Fruit fly (Drosophila melanogaster) whole organism, embryonic: Measurements from ENCODE around the gene CG9775.

ENCODE experiments used
- Ada2b ChIP-seq: fragments of 200-800 bp; sonication (Bioruptor generic); IDR thresholded peaks from 2 replicates; pipeline ENCODE4 v1.3.6; 2022; ENCODE audit warnings: missing biosample characterization, missing genetic modification characterization
- Atf-2 ChIP-seq: fragments of 200-800 bp; sonication (Bioruptor generic); optimal IDR thresholded peaks from 2 replicates; lab custom pipeline; 2016; ENCODE audit warnings: missing biosample characterization, missing genetic modification characterization
- CG10462 ChIP-seq: fragments of 200-800 bp; sonication (Bioruptor generic); optimal IDR thresholded peaks from 2 replicates; lab custom pipeline; 2016; ENCODE audit warnings: missing biosample characterization, missing genetic modification characterization
- CG10959 ChIP-seq: fragments of 200-800 bp; sonication (Bioruptor generic); IDR thresholded peaks from 2 replicates; pipeline ENCODE4 v1.3.6; 2022; ENCODE audit warnings: missing biosample characterization, missing genetic modification characterization
- CG11093 ChIP-seq: fragments of 200-800 bp; sonication (Bioruptor generic); IDR thresholded peaks from 3 replicates; pipeline ENCODE4 v1.3.6; 2022; ENCODE audit warnings: missing biosample characterization, missing genetic modification characterization
- CG11398 ChIP-seq: fragments of 200-800 bp; sonication (Bioruptor generic); optimal IDR thresholded peaks from 2 replicates; lab custom pipeline; 2016; ENCODE audit warnings: missing biosample characterization, missing genetic modification characterization
- CG13123 ChIP-seq: fragments of 200-800 bp; sonication (Bioruptor generic); optimal IDR thresholded peaks from 2 replicates; lab custom pipeline; 2016; ENCODE audit warnings: missing biosample characterization, missing genetic modification characterization
- CG16779 ChIP-seq: fragments of 200-800 bp; sonication (Bioruptor generic); IDR thresholded peaks from 2 replicates; pipeline ENCODE4 v1.3.6; 2022; ENCODE audit warnings: missing biosample characterization, missing genetic modification characterization
- CG17359 ChIP-seq: fragments of 200-800 bp; sonication (Bioruptor generic); optimal IDR thresholded peaks from 3 replicates; lab custom pipeline; 2018; ENCODE audit warnings: missing biosample characterization, mild to moderate bottlenecking, missing genetic modification characterization, moderate library complexity
- CG18262 ChIP-seq: fragments of 200-800 bp; optimal IDR thresholded peaks from 3 replicates; lab custom pipeline; 2019; ENCODE audit warnings: missing biosample characterization, mild to moderate bottlenecking, missing genetic modification characterization, moderate library complexity
- CG30431 ChIP-seq: fragments of 200-800 bp; sonication (Bioruptor generic); optimal IDR thresholded peaks from 2 replicates; lab custom pipeline; 2017; ENCODE audit warnings: missing biosample characterization, missing genetic modification characterization
- CG31441 ChIP-seq: fragments of 200-800 bp; sonication (Bioruptor generic); IDR thresholded peaks from 2 replicates; pipeline ENCODE4 v1.3.6; 2022; ENCODE audit warnings: missing biosample characterization, missing genetic modification characterization
- CG3281 ChIP-seq: fragments of 200-800 bp; sonication (Bioruptor generic); optimal IDR thresholded peaks from 3 replicates; lab custom pipeline; 2017; ENCODE audit warnings: missing biosample characterization, mild to moderate bottlenecking, missing genetic modification characterization
- CG33557 ChIP-seq: fragments of 200-800 bp; sonication (Bioruptor generic); optimal IDR thresholded peaks from 2 replicates; lab custom pipeline; 2019; ENCODE audit warnings: missing biosample characterization, mild to moderate bottlenecking, missing genetic modification characterization, moderate library complexity
- CG3726 ChIP-seq: fragments of 200-800 bp; sonication (Bioruptor generic); IDR thresholded peaks from 3 replicates; pipeline ENCODE4, ENCODE4 v1.3.6; 2022; ENCODE audit warnings: missing biosample characterization, missing genetic modification characterization
- CG4707 ChIP-seq: fragments of 200-800 bp; sonication (Bioruptor generic); optimal IDR thresholded peaks from 2 replicates; lab custom pipeline; 2018; ENCODE audit warnings: missing biosample characterization, mild to moderate bottlenecking, missing genetic modification characterization, moderate library complexity
- CG6272 ChIP-seq: fragments of 200-800 bp; sonication (Bioruptor generic); IDR thresholded peaks from 2 replicates; pipeline ENCODE4 v1.3.6; 2022; ENCODE audit warnings: missing biosample characterization, missing genetic modification characterization
- CG6765 ChIP-seq: fragments of 200-800 bp; sonication (Bioruptor generic); optimal IDR thresholded peaks from 3 replicates; lab custom pipeline; 2017; ENCODE audit warnings: missing biosample characterization, mild to moderate bottlenecking, missing genetic modification characterization
- CG9437 ChIP-seq: fragments of 200-800 bp; sonication (Bioruptor generic); optimal IDR thresholded peaks from 2 replicates; lab custom pipeline; 2018; ENCODE audit warnings: missing biosample characterization, mild to moderate bottlenecking, missing genetic modification characterization
- CG9609 ChIP-seq: fragments of 200-800 bp; sonication (Bioruptor generic); optimal IDR thresholded peaks from 3 replicates; lab custom pipeline; 2016; ENCODE audit warnings: missing biosample characterization, missing genetic modification characterization
- CHES-1-like ChIP-seq: fragments of 200-800 bp; sonication (Bioruptor generic); optimal IDR thresholded peaks from 2 replicates; lab custom pipeline; 2016; ENCODE audit warnings: missing biosample characterization, missing genetic modification characterization
- Camta ChIP-seq: fragments of 200-800 bp; sonication (Bioruptor generic); optimal IDR thresholded peaks from 2 replicates; lab custom pipeline; 2016; ENCODE audit warnings: missing biosample characterization, missing genetic modification characterization
- D19A ChIP-seq: fragments of 200-800 bp; optimal IDR thresholded peaks from 3 replicates; lab custom pipeline; 2019; ENCODE audit warnings: missing biosample characterization, mild to moderate bottlenecking, missing genetic modification characterization, moderate library complexity
- Drgx ChIP-seq: fragments of 200-800 bp; sonication (Bioruptor generic); IDR thresholded peaks from 2 replicates; pipeline ENCODE4 v1.3.6; 2022; ENCODE audit warnings: missing biosample characterization, missing genetic modification characterization
- Eip74EF ChIP-seq, 2 experiments: fragments of 200-800 bp in 1 of 2; fragments of >200 bp in 1 of 2; sonication (Bioruptor generic) in 1 of 2; optimal IDR thresholded peaks; 2 replicates each; lab custom pipeline; 2017 to 2019; ENCODE audit warnings: missing biosample characterization in 2 of 2, missing genetic modification characterization in 2 of 2, mild to moderate bottlenecking in 1 of 2, moderate library complexity in 1 of 2
- Gsc ChIP-seq: fragments of 200-800 bp; sonication (Bioruptor generic); IDR thresholded peaks from 2 replicates; pipeline ENCODE4 v1.3.6; 2022; ENCODE audit warnings: missing biosample characterization, missing genetic modification characterization
- H2.0 ChIP-seq: fragments of 200-800 bp; sonication (Bioruptor generic); IDR thresholded peaks from 2 replicates; pipeline ENCODE4 v1.3.6; 2022; ENCODE audit warnings: missing biosample characterization, missing genetic modification characterization
- HmgZ ChIP-seq: fragments of 200-800 bp; sonication (Bioruptor generic); optimal IDR thresholded peaks from 2 replicates; lab custom pipeline; 2018; ENCODE audit warnings: missing biosample characterization, mild to moderate bottlenecking, missing genetic modification characterization
- Jarid2 ChIP-seq: fragments of 200-800 bp; sonication (Bioruptor generic); optimal IDR thresholded peaks from 3 replicates; lab custom pipeline; 2017; ENCODE audit warnings: mild to moderate bottlenecking, missing biosample characterization, missing genetic modification reagents, missing genetic modification characterization
- Med ChIP-seq: fragments of 200-800 bp; sonication (Bioruptor generic); peaks from one replicate; lab custom pipeline; 2016; ENCODE audit warnings: missing biosample characterization, missing genetic modification characterization, mild to moderate bottlenecking, inconsistent platforms, moderate library complexity
- Mrtf ChIP-seq: fragments of 200-800 bp; sonication (Bioruptor generic); IDR thresholded peaks from 3 replicates; pipeline ENCODE4 v1.3.6; 2022; ENCODE audit warnings: missing biosample characterization, missing genetic modification characterization
- NC2α ChIP-seq: fragments of 200-800 bp; sonication (Bioruptor generic); optimal IDR thresholded peaks from 2 replicates; lab custom pipeline; 2016; ENCODE audit warnings: missing biosample characterization, missing genetic modification characterization
- Taf1 ChIP-seq: fragments of 200-800 bp; sonication (Bioruptor generic); IDR thresholded peaks from 2 replicates; pipeline ENCODE4 v1.3.6; 2022; ENCODE audit warnings: missing biosample characterization, missing genetic modification characterization
- ase ChIP-seq: fragments of 200-800 bp; sonication (Bioruptor generic); IDR thresholded peaks from 3 replicates; pipeline ENCODE4 v1.3.6; 2022; ENCODE audit warnings: missing biosample characterization, missing genetic modification characterization
- cwo ChIP-seq: fragments of 200-800 bp; sonication (Bioruptor generic); optimal IDR thresholded peaks from 3 replicates; lab custom pipeline; 2017; ENCODE audit warnings: missing biosample characterization, missing genetic modification characterization, mild to moderate bottlenecking, moderate library complexity, missing genetic modification reagents
- ems ChIP-seq: fragments of 200-800 bp; sonication (Bioruptor generic); optimal IDR thresholded peaks from 3 replicates; lab custom pipeline; 2016; ENCODE audit warnings: missing biosample characterization, missing genetic modification characterization
- ewg ChIP-seq: fragments of 200-800 bp; sonication (Bioruptor generic); optimal IDR thresholded peaks from 3 replicates; lab custom pipeline; 2017; ENCODE audit warnings: mild to moderate bottlenecking, missing biosample characterization, missing genetic modification reagents, missing genetic modification characterization
- hbn ChIP-seq: fragments of 200-800 bp; sonication (Bioruptor generic); IDR thresholded peaks from 2 replicates; pipeline ENCODE4 v1.3.6; 2022; ENCODE audit warnings: missing biosample characterization, missing genetic modification characterization; ENCODE audit not compliant: partially characterized antibody
- ind ChIP-seq: fragments of 200-800 bp; sonication (Bioruptor generic); optimal IDR thresholded peaks from 3 replicates; lab custom pipeline; 2016; ENCODE audit warnings: missing biosample characterization, missing genetic modification characterization
- kni ChIP-seq: fragments of 200-800 bp; sonication (Bioruptor generic); optimal IDR thresholded peaks from 3 replicates; lab custom pipeline; 2017; ENCODE audit warnings: mild to moderate bottlenecking, missing biosample characterization, missing genetic modification reagents, missing genetic modification characterization
- otp ChIP-seq: fragments of 200-800 bp; sonication (Bioruptor generic); IDR thresholded peaks from 3 replicates; pipeline ENCODE4, ENCODE4 v1.3.6; 2022; ENCODE audit warnings: missing biosample characterization, missing genetic modification characterization
- pum ChIP-seq: fragments of 200-800 bp; sonication (Bioruptor generic); optimal IDR thresholded peaks from 2 replicates; lab custom pipeline; 2016; ENCODE audit warnings: missing biosample characterization, missing genetic modification characterization
- rib ChIP-seq: fragments of 200-800 bp; sonication (Bioruptor generic); IDR thresholded peaks from 2 replicates; pipeline ENCODE4 v1.3.6; 2022; ENCODE audit warnings: missing biosample characterization, missing genetic modification characterization
- run ChIP-seq: fragments of 200-800 bp; sonication (Bioruptor generic); optimal IDR thresholded peaks from 3 replicates; lab custom pipeline; 2018; ENCODE audit warnings: missing biosample characterization, mild to moderate bottlenecking, missing genetic modification characterization
- sens ChIP-seq: fragments of 200-800 bp; sonication (Bioruptor generic); peaks from one replicate; lab custom pipeline; 2016; ENCODE audit warnings: missing biosample characterization, missing genetic modification characterization
- sima ChIP-seq: fragments of 200-800 bp; sonication (Bioruptor generic); optimal IDR thresholded peaks from 2 replicates; lab custom pipeline; 2016; ENCODE audit warnings: missing biosample characterization, missing genetic modification characterization
- ttk ChIP-seq: fragments of 200-800 bp; sonication (Bioruptor generic); IDR thresholded peaks from 2 replicates; pipeline ENCODE4 v2.1.2; 2022; ENCODE audit warnings: missing biosample characterization, missing genetic modification characterization
- twi ChIP-seq: fragments of 200-800 bp; optimal IDR thresholded peaks from 2 replicates; lab custom pipeline; 2019; ENCODE audit warnings: missing biosample characterization, mild to moderate bottlenecking, missing genetic modification characterization, moderate library complexity
- zfh1 ChIP-seq: fragments of 200-800 bp; sonication (Bioruptor generic); IDR thresholded peaks from 3 replicates; pipeline ENCODE4 v1.3.6; 2022; ENCODE audit warnings: missing biosample characterization, missing genetic modification characterization

CG9775 gene

dm6 chr3R:4658991-4659933, 17.6 kb upstream of the CG9775 start, which contains the start of gene smash (continued):
- TF ChIP-seq CG10959 (GFP tag; lab: Robert Waterston, UW), result no peak
- TF ChIP-seq Atf-2 (GFP tag; lab: Kevin White, UChicago), result peak; percentile 9
- peak; percentile 26 for TF ChIP-seq twi (tag; lab: Kevin White, UChicago)
- TF ChIP-seq ind, result no peak
- no peak for TF ChIP-seq Taf1 (GFP tag; lab: Robert Waterston, UW)
- no peak for TF ChIP-seq CG3281
- TF ChIP-seq ewg (GFP tag; lab: Kevin White, UChicago), result no peak
- peak; percentile 13; the same call in 1 of the 3 replicates for TF ChIP-seq Mrtf (GFP tag; lab: Robert Waterston, UW)
- no peak for TF ChIP-seq CG11398 (GFP tag; lab: Kevin White, UChicago)
- TF ChIP-seq CG13123 (GFP tag; lab: Kevin White, UChicago), result no peak
- peak; percentile 27 for TF ChIP-seq CG17359 (tag; lab: Kevin White, UChicago)
- no peak for TF ChIP-seq otp (GFP tag; lab: Robert Waterston, UW)
- peak; percentile 43 for TF ChIP-seq cwo
- TF ChIP-seq Camta (GFP tag; lab: Kevin White, UChicago), result peak; percentile 49
- TF ChIP-seq CG6765 (GFP tag; lab: Kevin White, UChicago), result peak; percentile 64
- TF ChIP-seq CG30431, result no peak
- no peak for TF ChIP-seq Eip74EF (GFP tag; optimal IDR thresholded peaks at IDR 0.05; lab: Kevin White, UChicago)
- no peak for TF ChIP-seq NC2α (GFP tag; lab: Kevin White, UChicago)
- peak; percentile 76 for TF ChIP-seq CG16779 (GFP tag; lab: Robert Waterston, UW)
- TF ChIP-seq CG9609, result no peak
- TF ChIP-seq D19A (tag; lab: Kevin White, UChicago), result no peak
- TF ChIP-seq pum (GFP tag; lab: Kevin White, UChicago), result no peak
- 0 out of 2 replicates have a peak, but pooled peaks have one; percentile 8 for TF ChIP-seq Ada2b (GFP tag; lab: Robert Waterston, UW)
- TF ChIP-seq CG3726 (GFP tag; lab: Robert Waterston, UW), result no peak
- TF ChIP-seq CG18262, result no peak
- TF ChIP-seq CG33557 (GFP tag; lab: Kevin White, UChicago), result no peak
- peak; percentile 91 for TF ChIP-seq Med
- peak; percentile 1 for TF ChIP-seq ems (GFP tag; lab: Kevin White, UChicago)
- no peak for TF ChIP-seq HmgZ (tag; lab: Kevin White, UChicago)
- TF ChIP-seq CG9437, result peak; percentile 100
- TF ChIP-seq ttk (GFP tag; lab: Robert Waterston, UW), result peak; percentile 37; the same call in 1 of the 2 replicates
- peak; percentile 43; the same call in 1 of the 2 replicates for TF ChIP-seq CG31441 (GFP tag; lab: Robert Waterston, UW)
- TF ChIP-seq ase (GFP tag; lab: Robert Waterston, UW), result no peak
- TF ChIP-seq hbn (GFP tag; lab: Robert Waterston, UW), result 0 out of 2 replicates have a peak, but pooled peaks have one; percentile 40
- no peak for TF ChIP-seq run (tag; lab: Kevin White, UChicago)
- peak; percentile 48; the same call in 1 of the 2 replicates for TF ChIP-seq Drgx (GFP tag; lab: Robert Waterston, UW)
- TF ChIP-seq H2.0 (GFP tag; lab: Robert Waterston, UW), result no peak
- TF ChIP-seq sima, result no peak
- TF ChIP-seq kni (GFP tag; lab: Kevin White, UChicago), result no peak
- peak; percentile 58 for TF ChIP-seq CG6272 (GFP tag; lab: Robert Waterston, UW)
- TF ChIP-seq zfh1, result peak; percentile 16; the same call in 1 of the 3 replicates
- no peak for TF ChIP-seq CG4707
- TF ChIP-seq sens (GFP tag; lab: Kevin White, UChicago), result peak; percentile 82
- TF ChIP-seq rib, result peak; percentile 59; the same call in 1 of the 2 replicates
- TF ChIP-seq CG11093, result no peak
- TF ChIP-seq Jarid2 (GFP tag; lab: Kevin White, UChicago), result peak; percentile 100
- TF ChIP-seq CG10462, result no peak
- peak; percentile 62 for TF ChIP-seq CHES-1-like (GFP tag; lab: Kevin White, UChicago)
- no peak for TF ChIP-seq Gsc (GFP tag; lab: Robert Waterston, UW)
